Worm (Caenorhabditis elegans) whole organism, L4 larva: ENCODE data around the gene cam-1.

ENCODE experiments used
- F26F4.8 ChIP-seq: fragments of 200-800 bp; sonication (Bioruptor generic); conservative IDR thresholded peaks from 2 replicates; pipeline ENCODE4 v1.3.6; 2022; ENCODE audit warnings: missing genetic modification characterization, missing compliant biosample characterization
- ZK546.5 ChIP-seq, 2 experiments: sonication (generic microtip); optimal IDR thresholded peaks; 2 replicates each; lab custom pipeline; 2017; ENCODE audit warnings: missing biosample characterization in 2 of 2, missing genetic modification characterization in 2 of 2
- dmd-9 ChIP-seq: fragments of 200-800 bp; sonication (Bioruptor generic); IDR thresholded peaks from 2 replicates; pipeline ENCODE4 v1.3.6; 2022; ENCODE audit warnings: missing genetic modification reagents, missing genetic modification characterization, missing compliant biosample characterization
- fos-1 ChIP-seq: fragments of 150-350 bp; optimal IDR thresholded peaks from 2 replicates; lab custom pipeline; 2014; ENCODE audit warnings: missing biosample characterization, missing genetic modification characterization
- gei-8 ChIP-seq: fragments of 200-800 bp; sonication (Bioruptor generic); optimal IDR thresholded peaks from 2 replicates; lab custom pipeline; 2018; ENCODE audit warnings: mild to moderate bottlenecking, missing genetic modification characterization, missing compliant biosample characterization
- lsy-2 ChIP-seq, 2 experiments: fragments of 150-350 bp in 1 of 2; sonication (generic microtip) in 1 of 2; optimal IDR thresholded peaks; 2 replicates each; lab custom pipeline; 2014 to 2017; ENCODE audit warnings: missing biosample characterization in 2 of 2, missing genetic modification characterization in 2 of 2
- mdl-1 ChIP-seq, 2 experiments: fragments of 150-350 bp in 1 of 2; sonication (generic microtip) in 1 of 2; optimal IDR thresholded peaks; 2 replicates each; lab custom pipeline; 2014 to 2017; ENCODE audit warnings: missing biosample characterization in 2 of 2, missing genetic modification characterization in 2 of 2
- nhr-237 ChIP-seq: sonication (generic microtip); optimal IDR thresholded peaks from 2 replicates; lab custom pipeline; 2017; ENCODE audit warnings: missing biosample characterization, missing genetic modification characterization
- nhr-25 ChIP-seq: sonication (generic microtip); optimal IDR thresholded peaks from 2 replicates; lab custom pipeline; 2017; ENCODE audit warnings: missing genetic modification characterization, mild to moderate bottlenecking, missing compliant biosample characterization, antibody characterized with exemption, moderate library complexity, borderline replicate concordance; ENCODE audit not compliant: insufficient read depth
- nhr-6 ChIP-seq: fragments of 150-350 bp; optimal IDR thresholded peaks from 2 replicates; lab custom pipeline; 2014; ENCODE audit warnings: missing biosample characterization, missing genetic modification characterization
- nhr-76 ChIP-seq: fragments of 150-350 bp; optimal IDR thresholded peaks from 2 replicates; lab custom pipeline; 2014; ENCODE audit warnings: missing biosample characterization, missing genetic modification characterization
- unc-39 ChIP-seq: sonication (generic microtip); optimal IDR thresholded peaks from 2 replicates; lab custom pipeline; 2017; ENCODE audit warnings: missing biosample characterization, missing genetic modification characterization
- ztf-11 ChIP-seq: fragments of 150-350 bp; optimal IDR thresholded peaks from 2 replicates; lab custom pipeline; 2014; ENCODE audit warnings: missing biosample characterization, missing genetic modification characterization

DNA sequence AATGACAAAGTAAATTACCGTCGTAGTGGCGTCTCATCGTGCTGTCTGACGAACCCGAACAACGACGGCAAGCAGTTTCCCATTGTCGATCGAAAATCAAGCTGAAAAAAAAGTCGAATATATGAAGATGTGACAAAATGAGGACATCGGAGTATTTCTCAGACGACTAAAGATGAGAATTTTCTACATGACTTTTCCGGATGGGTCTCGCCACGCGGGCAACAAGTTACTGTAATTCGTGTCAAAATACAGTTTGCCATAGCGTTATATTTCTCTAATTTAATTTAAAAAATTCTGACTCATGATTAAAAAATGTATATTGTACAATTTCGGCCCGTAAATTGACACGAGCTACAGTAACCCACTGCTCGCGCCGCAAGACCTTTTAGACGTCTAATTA lies 37.2 kb downstream of the cam-1 start, which contains the start of gene C01G6.4:
- no peak for TF ChIP-seq gei-8 (GFP tag; lab: Kevin White, UChicago)
- TF ChIP-seq F26F4.8: no peak
- no peak for TF ChIP-seq nhr-237 (tag; lab: Kevin White, UChicago)
- TF ChIP-seq ztf-11 (tag; lab: Kevin White, UChicago): no peak
- TF ChIP-seq lsy-2 (tag; optimal IDR thresholded peaks at IDR 0.05; lab: Kevin White, UChicago): no peak
- TF ChIP-seq fos-1 (tag; lab: Kevin White, UChicago): no peak
- TF ChIP-seq nhr-25: no peak
- TF ChIP-seq mdl-1 (tag; optimal IDR thresholded peaks at IDR 0.05; lab: Kevin White, UChicago): no peak
- no peak for TF ChIP-seq nhr-76 (tag; lab: Kevin White, UChicago)
- no peak for TF ChIP-seq unc-39 (tag; lab: Kevin White, UChicago)
- no peak for TF ChIP-seq ZK546.5 (tag; optimal IDR thresholded peaks at IDR 0.05; lab: Kevin White, UChicago)
- no peak for TF ChIP-seq dmd-9 (GFP tag; lab: Robert Waterston, UW)
- TF ChIP-seq nhr-6: no peak
